Fruit fly (Drosophila melanogaster) whole organism, embryonic: Measurements from ENCODE around the gene Cyt-c-d.

Source experiments
- CG10267 ChIP-seq: fragments of 200-800 bp; sonication (Bioruptor generic); optimal IDR thresholded peaks from 2 replicates; lab custom pipeline; 2018; ENCODE audit warnings: missing biosample characterization, mild to moderate bottlenecking, missing genetic modification characterization, moderate library complexity
- CG10979 ChIP-seq: fragments of 200-800 bp; sonication (Bioruptor generic); optimal IDR thresholded peaks from 2 replicates; lab custom pipeline; 2018; ENCODE audit warnings: missing biosample characterization, mild to moderate bottlenecking, missing genetic modification characterization, moderate library complexity
- CG11247 ChIP-seq: fragments of 200-800 bp; sonication (Bioruptor generic); IDR thresholded peaks from 2 replicates; pipeline ENCODE4 v1.3.6; 2022; ENCODE audit warnings: missing biosample characterization, missing genetic modification characterization
- CG11456 ChIP-seq: fragments of 200-800 bp; sonication (Bioruptor generic); IDR thresholded peaks from 3 replicates; pipeline ENCODE4 v1.3.6; 2022; ENCODE audit warnings: missing biosample characterization, missing genetic modification characterization
- CG14710 ChIP-seq: fragments of 200-800 bp; sonication (Bioruptor generic); optimal IDR thresholded peaks from 3 replicates; lab custom pipeline; 2019; ENCODE audit warnings: missing biosample characterization, mild to moderate bottlenecking, missing genetic modification characterization, moderate library complexity
- CG15479 ChIP-seq: fragments of 200-800 bp; sonication (Bioruptor generic); optimal IDR thresholded peaks from 3 replicates; lab custom pipeline; 2019; ENCODE audit warnings: missing biosample characterization, mild to moderate bottlenecking, missing genetic modification characterization, moderate library complexity
- CG15514 ChIP-seq: fragments of 200-800 bp; sonication (Bioruptor generic); optimal IDR thresholded peaks from 3 replicates; lab custom pipeline; 2017; ENCODE audit warnings: missing biosample characterization, missing genetic modification characterization, mild to moderate bottlenecking, moderate library complexity, missing genetic modification reagents
- CG17186 ChIP-seq: fragments of 200-800 bp; sonication (Bioruptor generic); optimal IDR thresholded peaks from 3 replicates; lab custom pipeline; 2017; ENCODE audit warnings: missing biosample characterization, missing genetic modification reagents, missing genetic modification characterization
- CG17568 ChIP-seq: fragments of 200-800 bp; sonication (Bioruptor generic); optimal IDR thresholded peaks from 2 replicates; lab custom pipeline; 2018; ENCODE audit warnings: missing biosample characterization, mild to moderate bottlenecking, missing genetic modification characterization, moderate library complexity
- CG17829 ChIP-seq: fragments of 200-800 bp; optimal IDR thresholded peaks from 2 replicates; lab custom pipeline; 2019; ENCODE audit warnings: missing biosample characterization, mild to moderate bottlenecking, missing genetic modification characterization, moderate library complexity
- CG2129 ChIP-seq: fragments of 200-800 bp; sonication (Bioruptor generic); IDR thresholded peaks from 2 replicates; pipeline ENCODE4 v1.3.6; 2022; ENCODE audit warnings: missing biosample characterization, missing genetic modification characterization; ENCODE audit not compliant: partially characterized antibody
- CG30020 ChIP-seq: fragments of 200-800 bp; optimal IDR thresholded peaks from 2 replicates; lab custom pipeline; 2019; ENCODE audit warnings: missing biosample characterization, mild to moderate bottlenecking, missing genetic modification characterization, moderate library complexity
- CG31441 ChIP-seq: fragments of 200-800 bp; sonication (Bioruptor generic); IDR thresholded peaks from 2 replicates; pipeline ENCODE4 v1.3.6; 2022; ENCODE audit warnings: missing biosample characterization, missing genetic modification characterization
- CG6791 ChIP-seq: fragments of 200-800 bp; sonication (Bioruptor generic); IDR thresholded peaks from 3 replicates; pipeline ENCODE4 v1.3.6; 2022; ENCODE audit warnings: missing biosample characterization, missing genetic modification characterization; ENCODE audit not compliant: partially characterized antibody
- CG8290 ChIP-seq, 3 experiments: fragments of 200-800 bp; sonication (Bioruptor generic); optimal IDR thresholded peaks; 2 replicates each; lab custom pipeline; 2016 to 2019; ENCODE audit warnings: missing biosample characterization in 3 of 3, missing genetic modification characterization in 3 of 3, mild to moderate bottlenecking in 2 of 3, moderate library complexity in 1 of 3
- CG8359 ChIP-seq: fragments of 200-800 bp; sonication (Bioruptor generic); optimal IDR thresholded peaks from 2 replicates; lab custom pipeline; 2017; ENCODE audit warnings: missing biosample characterization, mild to moderate bottlenecking, missing genetic modification characterization, borderline replicate concordance
- CHES-1-like ChIP-seq: fragments of 200-800 bp; sonication (Bioruptor generic); optimal IDR thresholded peaks from 2 replicates; lab custom pipeline; 2016; ENCODE audit warnings: missing biosample characterization, missing genetic modification characterization
- D19A ChIP-seq: fragments of 200-800 bp; optimal IDR thresholded peaks from 3 replicates; lab custom pipeline; 2019; ENCODE audit warnings: missing biosample characterization, mild to moderate bottlenecking, missing genetic modification characterization, moderate library complexity
- Deaf1 ChIP-seq: fragments of 200-800 bp; optimal IDR thresholded peaks from 3 replicates; lab custom pipeline; 2019; ENCODE audit warnings: missing biosample characterization, mild to moderate bottlenecking, missing genetic modification characterization, moderate library complexity
- Doc3 ChIP-seq: fragments of 200-800 bp; sonication (Bioruptor generic); IDR thresholded peaks from 3 replicates; pipeline ENCODE4 v1.3.6; 2022; ENCODE audit warnings: missing biosample characterization, missing genetic modification characterization; ENCODE audit not compliant: partially characterized antibody
- E2f2 ChIP-seq: fragments of 200-800 bp; sonication (Bioruptor generic); IDR thresholded peaks from 2 replicates; pipeline ENCODE4 v1.3.6; 2022; ENCODE audit warnings: missing biosample characterization, missing genetic modification characterization
- HLH54F ChIP-seq: fragments of 200-800 bp; sonication (Bioruptor generic); optimal IDR thresholded peaks from 3 replicates; lab custom pipeline; 2016; ENCODE audit warnings: missing biosample characterization, missing genetic modification characterization
- Hmr ChIP-seq: fragments of 200-800 bp; sonication (Bioruptor generic); optimal IDR thresholded peaks from 3 replicates; lab custom pipeline; 2017; ENCODE audit warnings: mild to moderate bottlenecking, missing biosample characterization, missing genetic modification reagents, missing genetic modification characterization
- Myb ChIP-seq: fragments of 200-800 bp; sonication (Bioruptor generic); optimal IDR thresholded peaks from 2 replicates; lab custom pipeline; 2016; ENCODE audit warnings: missing biosample characterization, missing genetic modification characterization
- NK7.1 ChIP-seq: fragments of 200-800 bp; sonication (Bioruptor generic); optimal IDR thresholded peaks from 3 replicates; lab custom pipeline; 2016; ENCODE audit warnings: missing biosample characterization, missing genetic modification characterization
- Scr ChIP-seq: fragments of 200-800 bp; sonication (Bioruptor generic); IDR thresholded peaks from 2 replicates; pipeline ENCODE4 v1.3.6; 2022; ENCODE audit warnings: missing biosample characterization, missing genetic modification characterization; ENCODE audit not compliant: partially characterized antibody
- Sin3A ChIP-seq: fragments of >200 bp; optimal IDR thresholded peaks from 2 replicates; lab custom pipeline; 2018
- Sry-β ChIP-seq: fragments of 200-800 bp; sonication (Bioruptor generic); optimal IDR thresholded peaks from 2 replicates; lab custom pipeline; 2018; ENCODE audit warnings: missing biosample characterization, mild to moderate bottlenecking, missing genetic modification characterization, moderate library complexity
- Sry-δ ChIP-seq: fragments of 200-800 bp; sonication (Bioruptor generic); optimal IDR thresholded peaks from 2 replicates; lab custom pipeline; 2016; ENCODE audit warnings: missing biosample characterization, missing genetic modification characterization
- bigmax ChIP-seq: fragments of 200-800 bp; sonication (Bioruptor generic); optimal IDR thresholded peaks from 2 replicates; lab custom pipeline; 2018; ENCODE audit warnings: missing biosample characterization, mild to moderate bottlenecking, missing genetic modification characterization
- corto ChIP-seq: fragments of 200-800 bp; sonication (Bioruptor generic); optimal IDR thresholded peaks from 2 replicates; lab custom pipeline; 2016; ENCODE audit warnings: missing biosample characterization, mild to moderate bottlenecking, missing genetic modification characterization, moderate library complexity
- crc ChIP-seq: fragments of 200-800 bp; sonication (Bioruptor generic); optimal IDR thresholded peaks from 2 replicates; lab custom pipeline; 2016; ENCODE audit warnings: missing biosample characterization, missing genetic modification characterization
- gem ChIP-seq: fragments of 200-800 bp; sonication (Bioruptor generic); optimal IDR thresholded peaks from 2 replicates; lab custom pipeline; 2019; ENCODE audit warnings: missing biosample characterization, mild to moderate bottlenecking, missing genetic modification characterization, moderate library complexity
- knrl ChIP-seq: fragments of 200-800 bp; sonication (Bioruptor generic); IDR thresholded peaks from 3 replicates; pipeline ENCODE4 v1.3.6; 2022; ENCODE audit warnings: missing biosample characterization, missing genetic modification characterization; ENCODE audit not compliant: partially characterized antibody
- lab ChIP-seq: fragments of 200-800 bp; sonication (Bioruptor generic); optimal IDR thresholded peaks from 3 replicates; lab custom pipeline; 2017; ENCODE audit warnings: missing biosample characterization, missing genetic modification characterization, mild to moderate bottlenecking, moderate library complexity, missing genetic modification reagents
- mld ChIP-seq: fragments of 200-800 bp; sonication (Bioruptor generic); IDR thresholded peaks from 3 replicates; pipeline ENCODE4 v1.3.6; 2022; ENCODE audit warnings: missing biosample characterization, missing genetic modification characterization; ENCODE audit not compliant: partially characterized antibody
- nerfin-1 ChIP-seq: fragments of 200-800 bp; sonication (Bioruptor generic); optimal IDR thresholded peaks from 3 replicates; lab custom pipeline; 2019; ENCODE audit warnings: missing biosample characterization, mild to moderate bottlenecking, missing genetic modification characterization, moderate library complexity
- nerfin-2 ChIP-seq: fragments of 200-800 bp; sonication (Bioruptor generic); IDR thresholded peaks from 2 replicates; pipeline ENCODE4 v1.3.6; 2022; ENCODE audit warnings: missing biosample characterization, missing genetic modification characterization; ENCODE audit not compliant: partially characterized antibody
- onecut ChIP-seq: fragments of 200-800 bp; sonication (Bioruptor generic); IDR thresholded peaks from 2 replicates; pipeline ENCODE4 v1.3.6; 2022; ENCODE audit warnings: missing biosample characterization, missing genetic modification characterization
- pros ChIP-seq: fragments of 200-800 bp; sonication (Bioruptor generic); optimal IDR thresholded peaks from 3 replicates; lab custom pipeline; 2019; ENCODE audit warnings: missing biosample characterization, mild to moderate bottlenecking, missing genetic modification characterization, moderate library complexity
- sc ChIP-seq, 3 experiments: fragments of >200 bp in 2 of 3; fragments of 200-800 bp in 1 of 3; sonication (Bioruptor generic) in 1 of 3; optimal IDR thresholded peaks; 2 replicates in 2 of 3; 3 replicates in 1 of 3; lab custom pipeline; 2017; ENCODE audit warnings: mild to moderate bottlenecking in 1 of 3, missing biosample characterization in 1 of 3, missing genetic modification characterization in 1 of 3, missing genetic modification reagents in 1 of 3
- sr ChIP-seq: fragments of 200-800 bp; sonication (Bioruptor generic); IDR thresholded peaks from 3 replicates; pipeline ENCODE4 v1.3.6; 2022; ENCODE audit warnings: missing biosample characterization, missing genetic modification characterization
- unc-4 ChIP-seq: fragments of 200-800 bp; sonication (Bioruptor generic); IDR thresholded peaks from 2 replicates; pipeline ENCODE4 v1.3.6; 2022; ENCODE audit warnings: missing biosample characterization, missing genetic modification characterization; ENCODE audit not compliant: partially characterized antibody
- vnd ChIP-seq: fragments of 200-800 bp; sonication (Bioruptor generic); IDR thresholded peaks from 3 replicates; pipeline ENCODE4 v1.3.6; 2022; ENCODE audit warnings: missing biosample characterization, missing genetic modification characterization; ENCODE audit not compliant: partially characterized antibody
- vvl ChIP-seq: fragments of 200-800 bp; sonication (Bioruptor generic); IDR thresholded peaks from 2 replicates; pipeline ENCODE4 v1.3.6; 2022; ENCODE audit warnings: missing biosample characterization, missing genetic modification characterization
- zf30C ChIP-seq: fragments of 200-800 bp; sonication (Bioruptor generic); optimal IDR thresholded peaks from 3 replicates; lab custom pipeline; 2018; ENCODE audit warnings: missing biosample characterization, mild to moderate bottlenecking, missing genetic modification characterization

The Cyt-c-d gene

dm6 chr2L:16679817-16680683 is 35.6 kb upstream of the Cyt-c-d start, which contains the start of the genes grp and squ (continued):
- TF ChIP-seq lab (GFP tag; lab: Kevin White, UChicago) = no peak
- TF ChIP-seq Deaf1 (tag; lab: Kevin White, UChicago) = no peak
- peak; percentile 56 for TF ChIP-seq CG15514 (GFP tag; lab: Kevin White, UChicago)
- TF ChIP-seq Sry-δ (GFP tag; lab: Kevin White, UChicago) = peak; percentile 75
- peak; percentile 65 for TF ChIP-seq Sin3A (lab: Kevin White, UChicago)
- TF ChIP-seq nerfin-1 = peak; percentile 62
- TF ChIP-seq gem (tag; lab: Kevin White, UChicago) = peak; percentile 5
- TF ChIP-seq mld (GFP tag; lab: Robert Waterston, UW) = peak; percentile 97
- peak; percentile 92 for TF ChIP-seq knrl (GFP tag; lab: Robert Waterston, UW)
- peak; percentile 60 for TF ChIP-seq E2f2 (GFP tag; lab: Robert Waterston, UW)
- TF ChIP-seq Sry-β (GFP tag; lab: Kevin White, UChicago) = no peak
- TF ChIP-seq zf30C (GFP tag; lab: Kevin White, UChicago) = peak; percentile 40
- TF ChIP-seq vnd (GFP tag; lab: Robert Waterston, UW) = peak; percentile 95
- TF ChIP-seq HLH54F (GFP tag; lab: Kevin White, UChicago) = peak; percentile 37
- TF ChIP-seq CG17829 (tag; lab: Kevin White, UChicago) = peak; percentile 34
- peak; percentile 94 for TF ChIP-seq bigmax (GFP tag; lab: Kevin White, UChicago)
- TF ChIP-seq CG17186 (GFP tag; lab: Kevin White, UChicago) = peak; percentile 47
- TF ChIP-seq Scr (GFP tag; lab: Robert Waterston, UW) = peak; percentile 94
- peak; percentile 18 for TF ChIP-seq Hmr
- TF ChIP-seq CG17568 (GFP tag; lab: Kevin White, UChicago) = peak; percentile 35
- TF ChIP-seq sc (optimal IDR thresholded peaks at IDR 0.05; lab: Kevin White, UChicago) = no peak
- no peak for TF ChIP-seq sc (GFP tag; optimal IDR thresholded peaks at IDR 0.05; lab: Kevin White, UChicago)
- no peak; the same call in 2 of the 3 replicates for TF ChIP-seq CG11456
- TF ChIP-seq CG31441 (GFP tag; lab: Robert Waterston, UW) = peak; percentile 77
- peak; percentile 90 for TF ChIP-seq unc-4 (GFP tag; lab: Robert Waterston, UW)
- TF ChIP-seq CG15479 = peak; percentile 84
- no peak for TF ChIP-seq NK7.1 (GFP tag; lab: Kevin White, UChicago)
- peak; percentile 99 for TF ChIP-seq nerfin-2 (GFP tag; lab: Robert Waterston, UW)
- no peak for TF ChIP-seq CG8359 (GFP tag; lab: Kevin White, UChicago)
- peak; percentile 39 for TF ChIP-seq CG30020 (tag; lab: Kevin White, UChicago)
- no peak for TF ChIP-seq corto
- peak; percentile 83 for TF ChIP-seq Doc3 (GFP tag; lab: Robert Waterston, UW)
- peak; percentile 18; the same call in 1 of the 2 replicates for TF ChIP-seq vvl
- TF ChIP-seq CG11247 = no peak
- peak; percentile 31 for TF ChIP-seq CHES-1-like
- TF ChIP-seq CG10979 (tag; lab: Kevin White, UChicago) = no peak
- peak; percentile 98 for TF ChIP-seq CG6791 (GFP tag; lab: Robert Waterston, UW)
- peak; percentile 25 for TF ChIP-seq CG14710 (tag; lab: Kevin White, UChicago)
- no peak for TF ChIP-seq crc (GFP tag; lab: Kevin White, UChicago)
- TF ChIP-seq sr (GFP tag; lab: Robert Waterston, UW) = no peak
- TF ChIP-seq onecut (GFP tag; lab: Robert Waterston, UW) = peak; percentile 57; the same call in 1 of the 2 replicates
- peak; percentile 61 for TF ChIP-seq CG2129
- TF ChIP-seq D19A (tag; lab: Kevin White, UChicago) = peak; percentile 63
- peak; percentile 20 for TF ChIP-seq CG8290 (GFP tag; optimal IDR thresholded peaks at IDR 0.05; lab: Kevin White, UChicago)
- TF ChIP-seq CG8290 (tag; optimal IDR thresholded peaks at IDR 0.05; lab: Kevin White, UChicago) = peak; percentile 34 to 65
- TF ChIP-seq Myb (GFP tag; lab: Kevin White, UChicago) = peak; percentile 96
- TF ChIP-seq pros (GFP tag; lab: Kevin White, UChicago) = peak; percentile 39
- peak; percentile 41 for TF ChIP-seq CG10267 (tag; lab: Kevin White, UChicago)
